Worm (Caenorhabditis elegans) whole organism, late embryonic: ENCODE results near the gene smk-1.

Experiments used
- K09A11.1 ChIP-seq: sonication (generic microtip); optimal IDR thresholded peaks from 2 replicates; lab custom pipeline; 2017; ENCODE audit warnings: antibody characterized with exemption, mild to moderate bottlenecking, missing genetic modification characterization, missing compliant biosample characterization; ENCODE audit not compliant: insufficient read depth
- ceh-22 ChIP-seq: sonication (generic microtip); optimal IDR thresholded peaks from 2 replicates; lab custom pipeline; 2017; ENCODE audit warnings: missing biosample characterization, missing genetic modification characterization
- dmd-4 ChIP-seq: sonication (generic microtip); optimal IDR thresholded peaks from 2 replicates; lab custom pipeline; 2016; ENCODE audit warnings: borderline replicate concordance, missing genetic modification characterization, missing compliant biosample characterization
- ets-4 ChIP-seq: sonication (generic microtip); optimal IDR thresholded peaks from 2 replicates; lab custom pipeline; 2016; ENCODE audit warnings: missing genetic modification characterization, missing compliant biosample characterization
- eyg-1 ChIP-seq: sonication (generic microtip); optimal IDR thresholded peaks from 2 replicates; lab custom pipeline; 2016; ENCODE audit warnings: missing genotype, missing genetic modification characterization, missing compliant biosample characterization
- fkh-10 ChIP-seq: fragments of 150-350 bp; optimal IDR thresholded peaks from 2 replicates; lab custom pipeline; 2014; ENCODE audit warnings: missing biosample characterization, missing genetic modification reagents, missing genetic modification characterization
- lin-11 ChIP-seq: fragments of 200-800 bp; sonication (Bioruptor generic); optimal IDR thresholded peaks from 2 replicates; lab custom pipeline; 2018; ENCODE audit warnings: mild to moderate bottlenecking, missing genetic modification characterization, missing compliant biosample characterization
- nfya-1 ChIP-seq: sonication (generic microtip); optimal IDR thresholded peaks from 2 replicates; lab custom pipeline; 2017; ENCODE audit warnings: missing genetic modification characterization, mild to moderate bottlenecking, missing compliant biosample characterization, antibody characterized with exemption, moderate library complexity
- npax-4 ChIP-seq: sonication (generic microtip); optimal IDR thresholded peaks from 2 replicates; lab custom pipeline; 2016; ENCODE audit warnings: missing genetic modification characterization, missing compliant biosample characterization
- pha-4 ChIP-seq: fragments of 150-350 bp; optimal IDR thresholded peaks from 2 replicates; lab custom pipeline; 2018; ENCODE audit warnings: missing biosample characterization, missing genetic modification reagents, missing genetic modification characterization
- pqm-1 ChIP-seq: sonication (generic microtip); optimal IDR thresholded peaks from 2 replicates; lab custom pipeline; 2016; ENCODE audit warnings: missing genetic modification characterization, missing compliant biosample characterization
- zip-5 ChIP-seq: sonication (generic microtip); optimal IDR thresholded peaks from 2 replicates; lab custom pipeline; 2016; ENCODE audit warnings: missing genetic modification characterization, missing compliant biosample characterization

DNA sequence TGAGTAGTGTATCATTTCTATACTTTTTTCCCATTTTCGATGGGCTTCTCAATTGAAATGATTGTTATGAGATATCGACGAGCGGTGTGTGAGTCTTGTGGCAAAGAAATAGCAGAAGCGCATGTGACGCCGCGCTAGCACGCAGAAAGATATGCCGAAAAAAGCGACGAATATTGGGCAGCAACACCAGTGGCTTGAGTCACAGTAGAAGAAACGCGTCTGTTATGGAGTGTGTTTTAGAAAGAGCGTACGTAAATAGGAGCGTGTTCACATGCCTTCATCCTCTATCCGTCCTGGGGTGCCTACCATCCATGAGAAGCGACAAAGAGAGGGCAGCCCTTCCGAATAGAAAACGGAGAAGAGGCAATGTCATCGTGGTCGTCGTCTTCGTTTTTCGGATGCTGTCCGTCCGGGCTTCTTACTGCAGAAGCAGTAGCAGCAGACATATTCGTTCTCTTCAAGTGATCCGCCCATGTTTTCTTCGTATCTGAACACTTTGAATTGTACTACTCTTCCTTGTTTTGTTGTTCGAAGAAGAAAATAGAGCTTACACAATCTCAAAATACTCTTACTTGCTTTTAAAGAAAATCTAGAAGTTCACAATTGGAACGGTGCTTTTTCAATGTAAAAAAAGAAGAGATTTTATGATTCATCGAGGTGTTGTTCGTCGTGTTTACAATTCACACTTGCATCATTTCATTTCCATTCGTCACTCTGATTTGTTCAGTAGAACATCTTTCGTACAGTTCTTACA is 2.4 kb downstream of the smk-1 start:
- TF ChIP-seq ets-4 (tag; lab: Kevin White, UChicago) (no peak), nfya-1 (tag; lab: Kevin White, UChicago) (no peak), pqm-1 (tag; lab: Kevin White, UChicago) (no peak), npax-4 (tag; lab: Kevin White, UChicago) (no peak), pha-4 (tag; lab: Kevin White, UChicago) (no peak), zip-5 (no peak), dmd-4 (tag; lab: Kevin White, UChicago) (no peak), eyg-1 (no peak), ceh-22 (tag; lab: Kevin White, UChicago) (no peak), K09A11.1 (tag; lab: Kevin White, UChicago) (no peak), fkh-10 (GFP tag; lab: Kevin White, UChicago) (no peak), lin-11 (tag; lab: Kevin White, UChicago) (no peak)
